Worm (Caenorhabditis elegans): ENCODE results near the gene clec-177.

ce11 chrIV:4992089-4992488 is 5.7 kb downstream of the clec-177 start, which contains the start of gene str-162:
- TF ChIP-seq nhr-90 (tag; optimal IDR thresholded peaks at IDR 0.05; ENCODE audit: poor library complexity), result no peak
- no peak for TF ChIP-seq nhr-47 (tag; optimal IDR thresholded peaks at IDR 0.05)
- no peak for TF ChIP-seq ztf-4 (tag; optimal IDR thresholded peaks at IDR 0.05)
- no peak for TF ChIP-seq ces-1 (GFP tag; optimal IDR thresholded peaks at IDR 0.05)
- no peak for TF ChIP-seq lin-15B (tag; optimal IDR thresholded peaks at IDR 0.05)
- TF ChIP-seq nhr-28 (tag; optimal IDR thresholded peaks at IDR 0.05), result no peak
- no peak for TF ChIP-seq snpc-4 (tag; optimal IDR thresholded peaks at IDR 0.05)
- no peak for TF ChIP-seq blmp-1 (tag; optimal IDR thresholded peaks at IDR 0.05)
